Fruit fly (Drosophila melanogaster) whole organism, adult: Measurements from ENCODE around the gene Son.

Source experiments
- CG11617 ChIP-seq: fragments of 200-800 bp; sonication (Bioruptor generic); optimal IDR thresholded peaks from 2 replicates; lab custom pipeline; 2017; ENCODE audit warnings: mild to moderate bottlenecking, missing biosample characterization, missing genetic modification reagents, missing genetic modification characterization
- CG12768 ChIP-seq: fragments of 200-800 bp; sonication (Bioruptor generic); optimal IDR thresholded peaks from 2 replicates; lab custom pipeline; 2017; ENCODE audit warnings: missing biosample characterization, missing genetic modification characterization, mild to moderate bottlenecking, moderate library complexity, missing genetic modification reagents
- CG14711 ChIP-seq: fragments of 200-800 bp; sonication (Bioruptor generic); optimal IDR thresholded peaks from 2 replicates; lab custom pipeline; 2018; ENCODE audit warnings: missing biosample characterization, mild to moderate bottlenecking, missing genetic modification characterization, moderate library complexity
- CG1620 ChIP-seq: fragments of 200-800 bp; sonication (Bioruptor generic); optimal IDR thresholded peaks from 2 replicates; lab custom pipeline; 2016; ENCODE audit warnings: missing biosample characterization, missing genetic modification characterization
- CG33017 ChIP-seq: fragments of 200-800 bp; sonication (Bioruptor generic); optimal IDR thresholded peaks from 2 replicates; lab custom pipeline; 2018; ENCODE audit warnings: missing biosample characterization, mild to moderate bottlenecking, missing genetic modification characterization, moderate library complexity
- CG5204 ChIP-seq: fragments of 200-800 bp; sonication (Bioruptor generic); optimal IDR thresholded peaks from 2 replicates; lab custom pipeline; 2016; ENCODE audit warnings: missing biosample characterization, missing genetic modification characterization
- CG7045 ChIP-seq: fragments of 200-800 bp; sonication (Bioruptor generic); optimal IDR thresholded peaks from 2 replicates; lab custom pipeline; 2017; ENCODE audit warnings: missing biosample characterization, mild to moderate bottlenecking, missing genetic modification characterization
- CG7101 ChIP-seq: fragments of 200-800 bp; sonication (Bioruptor generic); optimal IDR thresholded peaks from 2 replicates; lab custom pipeline; 2018; ENCODE audit warnings: missing biosample characterization, mild to moderate bottlenecking, missing genetic modification characterization, moderate library complexity
- Clk ChIP-seq: fragments of 200-800 bp; sonication (Bioruptor generic); optimal IDR thresholded peaks from 2 replicates; lab custom pipeline; 2017; ENCODE audit warnings: missing biosample characterization, missing genetic modification characterization
- Crg-1 ChIP-seq: fragments of 200-800 bp; sonication (Bioruptor generic); optimal IDR thresholded peaks from 2 replicates; lab custom pipeline; 2016; ENCODE audit warnings: missing biosample characterization, missing genetic modification characterization
- Hr96 ChIP-seq: fragments of 200-800 bp; sonication (Bioruptor generic); optimal IDR thresholded peaks from 2 replicates; lab custom pipeline; 2016; ENCODE audit warnings: missing biosample characterization, missing genetic modification characterization
- Mnt ChIP-seq: fragments of 200-800 bp; sonication (Bioruptor generic); optimal IDR thresholded peaks from 2 replicates; lab custom pipeline; 2016; ENCODE audit warnings: missing biosample characterization, mild to moderate bottlenecking, missing genetic modification characterization
- bab1 ChIP-seq: fragments of 200-800 bp; sonication (Bioruptor generic); optimal IDR thresholded peaks from 3 replicates; lab custom pipeline; 2019; ENCODE audit warnings: missing biosample characterization, mild to moderate bottlenecking, missing genetic modification characterization, moderate library complexity
- cic ChIP-seq: fragments of 200-800 bp; sonication (Bioruptor generic); optimal IDR thresholded peaks from 2 replicates; lab custom pipeline; 2017; ENCODE audit warnings: missing biosample characterization, mild to moderate bottlenecking, missing genetic modification characterization, moderate library complexity
- cnc ChIP-seq, 2 experiments: fragments of >200 bp; optimal IDR thresholded peaks; 2 replicates each; lab custom pipeline; 2017
- kay ChIP-seq: fragments of 200-800 bp; sonication (Bioruptor generic); peaks from one replicate; lab custom pipeline; 2016; ENCODE audit warnings: missing biosample characterization, missing genetic modification characterization, borderline replicate concordance
- ovo ChIP-seq: fragments of 200-800 bp; sonication (Bioruptor generic); optimal IDR thresholded peaks from 2 replicates; lab custom pipeline; 2016; ENCODE audit warnings: missing biosample characterization, missing genetic modification characterization
- pad ChIP-seq: fragments of 200-800 bp; sonication (Bioruptor generic); optimal IDR thresholded peaks from 3 replicates; lab custom pipeline; 2017; ENCODE audit warnings: missing biosample characterization, missing genetic modification characterization, mild to moderate bottlenecking, moderate library complexity, missing genetic modification reagents
- tj ChIP-seq: fragments of 200-800 bp; sonication (Bioruptor generic); optimal IDR thresholded peaks from 3 replicates; lab custom pipeline; 2017; ENCODE audit warnings: missing biosample characterization, mild to moderate bottlenecking, missing genetic modification characterization, moderate library complexity
- toe ChIP-seq: fragments of 200-800 bp; sonication (Bioruptor generic); optimal IDR thresholded peaks from 2 replicates; lab custom pipeline; 2016; ENCODE audit warnings: missing biosample characterization, missing genetic modification characterization

Son gene

DNA sequence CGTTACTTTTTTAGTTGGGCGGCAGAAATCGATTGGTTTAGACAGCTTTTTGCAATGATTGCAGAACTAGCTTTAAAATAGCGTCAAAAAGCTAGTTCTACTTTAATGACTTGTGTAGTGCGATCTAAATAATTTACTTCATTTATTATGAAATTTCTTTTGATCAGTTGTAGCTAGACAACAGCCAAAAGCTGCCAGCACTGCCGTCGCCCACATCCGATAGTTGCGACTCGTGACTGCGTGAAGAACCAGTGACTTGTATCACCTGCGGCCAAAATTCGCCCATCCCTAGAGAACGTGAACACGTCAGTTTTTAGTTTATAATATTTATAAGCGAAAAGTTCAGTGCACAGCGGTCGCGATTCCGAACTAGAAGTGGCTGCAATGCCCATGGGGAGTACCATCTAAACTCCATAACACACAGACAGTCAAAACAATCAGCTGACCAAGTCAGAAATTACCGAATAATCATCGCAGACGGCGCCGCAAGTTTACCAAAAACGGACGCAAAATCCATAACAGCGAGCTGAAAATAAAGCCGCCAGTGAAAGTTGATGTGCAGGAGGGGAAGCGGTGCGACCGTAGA is 8.9 kb downstream of the Son start, which contains the start of gene P58IPK:
TSS of gene P58IPK (plus strand) at position 280 of the 586 bp plus-strand sequence.
- no peak for TF ChIP-seq Crg-1 (GFP tag; lab: Kevin White, UChicago)
- TF ChIP-seq Mnt (GFP tag; lab: Kevin White, UChicago), result peak; percentile 77
- TF ChIP-seq pad, result peak; percentile 51
- no peak for TF ChIP-seq Hr96 (GFP tag; lab: Kevin White, UChicago)
- TF ChIP-seq CG7045 (GFP tag; lab: Kevin White, UChicago), result peak; percentile 10
- TF ChIP-seq CG1620 (GFP tag; lab: Kevin White, UChicago), result peak; percentile 72
- TF ChIP-seq CG7101 (tag; lab: Kevin White, UChicago), result peak; percentile 53
- peak; percentile 31 for TF ChIP-seq Clk (GFP tag; lab: Kevin White, UChicago)
- TF ChIP-seq toe (GFP tag; lab: Kevin White, UChicago), result peak; percentile 86
- peak; percentile 45 for TF ChIP-seq CG11617 (GFP tag; lab: Kevin White, UChicago)
- TF ChIP-seq tj (GFP tag; lab: Kevin White, UChicago), result peak; percentile 41
- no peak for TF ChIP-seq kay (GFP tag; lab: Kevin White, UChicago)
- peak; percentile 45 for TF ChIP-seq bab1
- TF ChIP-seq ovo (GFP tag; lab: Kevin White, UChicago), result no peak
- TF ChIP-seq CG14711 (tag; lab: Kevin White, UChicago), result peak; percentile 49
- no peak for TF ChIP-seq CG5204
- peak; percentile 14 for TF ChIP-seq CG12768
- peak; percentile 46 for TF ChIP-seq cic (GFP tag; lab: Kevin White, UChicago)
- TF ChIP-seq cnc (optimal IDR thresholded peaks at IDR 0.05; lab: Kevin White, UChicago), result no peak
- TF ChIP-seq CG33017 (tag; lab: Kevin White, UChicago), result peak; percentile 15

DNA sequence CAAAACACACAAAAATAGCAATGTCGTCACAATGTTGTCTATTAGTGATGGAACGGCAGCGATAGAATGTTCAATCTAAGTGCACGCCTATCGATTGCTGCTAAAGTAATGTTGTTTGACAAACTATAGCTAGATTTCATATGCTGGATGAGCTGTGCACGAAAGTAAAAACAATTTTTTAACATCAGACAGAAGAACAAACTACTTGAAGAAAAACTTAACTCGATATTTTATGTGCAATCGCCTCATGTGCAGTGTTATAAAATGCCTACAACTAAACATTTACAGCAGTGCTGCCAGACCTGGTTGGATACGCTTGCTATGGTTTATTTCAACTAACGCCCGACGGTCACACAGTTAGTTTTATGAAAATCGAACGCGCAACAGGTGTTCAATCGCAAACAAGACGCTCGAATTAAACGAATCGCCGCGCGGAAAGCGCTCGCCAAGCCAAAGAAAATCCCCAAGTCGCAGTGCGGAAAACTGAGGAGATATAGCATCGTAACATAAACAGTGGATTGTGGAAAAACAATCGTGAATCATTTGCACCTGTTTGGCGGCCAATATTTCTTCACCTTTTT is 13.2 kb downstream of the Son start, which contains the start of the genes bocks and CG8312:
TSS of gene bocks (minus strand) at position 51 of the 581 bp plus-strand sequence.
TSS of gene CG8312 (plus strand) at position 358 of the 581 bp plus-strand sequence.
- peak; percentile 41 for TF ChIP-seq CG33017 (tag; lab: Kevin White, UChicago)
- no peak for TF ChIP-seq CG5204
- peak; percentile 59 for TF ChIP-seq tj (GFP tag; lab: Kevin White, UChicago)
- peak; percentile 61 for TF ChIP-seq pad
- TF ChIP-seq bab1, result peak; percentile 83
- TF ChIP-seq CG1620 (GFP tag; lab: Kevin White, UChicago), result peak; percentile 67
- TF ChIP-seq kay (GFP tag; lab: Kevin White, UChicago), result no peak
- TF ChIP-seq cic (GFP tag; lab: Kevin White, UChicago), result peak; percentile 62
- TF ChIP-seq CG7045 (GFP tag; lab: Kevin White, UChicago), result peak; percentile 39
- TF ChIP-seq toe (GFP tag; lab: Kevin White, UChicago), result peak; percentile 59
- TF ChIP-seq CG12768, result peak; percentile 55
- peak; percentile 82 for TF ChIP-seq Mnt (GFP tag; lab: Kevin White, UChicago)
- TF ChIP-seq Hr96 (GFP tag; lab: Kevin White, UChicago), result no peak
- TF ChIP-seq CG7101 (tag; lab: Kevin White, UChicago), result peak; percentile 61
- peak; percentile 38 for TF ChIP-seq ovo (GFP tag; lab: Kevin White, UChicago)
- peak; percentile 65 for TF ChIP-seq CG14711 (tag; lab: Kevin White, UChicago)
- TF ChIP-seq Crg-1 (GFP tag; lab: Kevin White, UChicago), result peak; percentile 88
- TF ChIP-seq Clk (GFP tag; lab: Kevin White, UChicago), result peak; percentile 38
- peak; percentile 43 for TF ChIP-seq CG11617 (GFP tag; lab: Kevin White, UChicago)
- TF ChIP-seq cnc (optimal IDR thresholded peaks at IDR 0.05; lab: Kevin White, UChicago), result no peak

DNA sequence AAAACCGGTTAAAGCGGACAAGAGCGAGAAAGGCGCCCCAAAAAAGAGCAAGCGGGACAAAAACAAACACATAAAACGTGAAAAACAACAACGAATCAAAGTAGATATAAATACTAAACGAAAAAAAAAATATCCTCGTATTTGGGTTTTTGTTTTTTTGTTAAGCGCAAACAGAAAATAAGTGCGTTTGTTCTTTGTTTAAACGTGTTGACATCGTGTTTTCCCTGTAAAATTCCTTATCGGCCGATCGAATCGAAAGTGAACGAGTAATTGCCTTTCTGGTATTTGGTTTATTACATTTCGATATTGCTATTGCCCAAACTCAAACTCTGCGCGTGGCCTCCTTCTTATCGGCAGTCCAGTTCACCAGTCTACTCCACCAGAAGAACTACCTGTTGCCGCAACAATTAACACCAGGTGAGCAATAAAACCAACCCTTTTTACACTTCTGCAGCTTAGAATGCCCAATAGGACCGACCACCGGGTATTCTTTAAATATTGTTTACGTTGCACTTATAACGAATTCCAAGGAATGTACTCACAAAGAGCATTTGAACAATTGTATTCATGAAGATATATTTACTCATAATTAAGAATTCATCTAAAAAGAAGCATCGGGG is 14.0 kb downstream of the Son start:
- TF ChIP-seq Hr96 (GFP tag; lab: Kevin White, UChicago), result no peak

DNA sequence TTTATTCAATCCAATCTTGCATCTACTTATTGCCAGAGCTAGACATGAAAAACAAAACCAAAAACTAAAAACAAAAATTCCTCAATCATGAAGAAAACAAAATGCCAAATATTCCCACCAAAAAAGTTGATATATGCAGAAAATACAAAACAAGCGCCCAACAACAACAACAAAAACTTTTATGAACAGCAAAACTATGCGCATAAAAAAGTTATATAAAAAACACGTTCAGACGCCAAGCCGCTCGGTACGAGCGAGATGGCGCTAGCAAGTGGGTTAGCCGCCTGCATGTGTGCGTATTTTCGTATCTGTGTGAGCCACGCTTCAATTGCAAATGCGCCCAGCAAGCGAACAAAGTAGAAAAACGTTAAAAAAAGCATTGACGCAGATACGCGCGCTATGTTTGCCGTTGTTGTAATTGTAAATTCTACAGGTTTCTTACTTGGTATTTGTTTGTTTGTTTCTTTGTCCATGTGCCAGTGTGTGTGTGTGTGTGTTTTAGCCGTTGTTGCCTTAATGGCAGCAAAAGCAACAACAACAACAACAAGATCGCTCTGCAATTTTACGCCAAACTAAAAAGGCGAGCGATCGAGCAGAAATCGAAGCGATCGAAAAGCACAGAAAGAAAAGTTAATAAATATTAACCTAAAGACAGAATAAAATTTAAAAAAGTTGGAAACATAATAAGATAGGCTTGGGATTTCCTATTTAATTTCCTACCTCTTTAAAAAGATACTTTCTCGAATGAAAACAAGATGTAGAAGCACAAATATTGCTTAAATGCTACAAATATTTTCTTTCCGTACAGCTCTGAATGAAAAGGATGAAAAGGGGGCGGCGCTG is 15.8 kb downstream of the Son start:
- TF ChIP-seq ovo (GFP tag; lab: Kevin White, UChicago) (peak; percentile 5), Clk (GFP tag; lab: Kevin White, UChicago) (no peak), bab1 (no peak), Mnt (GFP tag; lab: Kevin White, UChicago) (peak; percentile 1), CG7045 (GFP tag; lab: Kevin White, UChicago) (no peak), cnc (optimal IDR thresholded peaks at IDR 0.05; lab: Kevin White, UChicago) (no peak), CG33017 (tag; lab: Kevin White, UChicago) (no peak), tj (GFP tag; lab: Kevin White, UChicago) (peak; percentile 91)

DNA sequence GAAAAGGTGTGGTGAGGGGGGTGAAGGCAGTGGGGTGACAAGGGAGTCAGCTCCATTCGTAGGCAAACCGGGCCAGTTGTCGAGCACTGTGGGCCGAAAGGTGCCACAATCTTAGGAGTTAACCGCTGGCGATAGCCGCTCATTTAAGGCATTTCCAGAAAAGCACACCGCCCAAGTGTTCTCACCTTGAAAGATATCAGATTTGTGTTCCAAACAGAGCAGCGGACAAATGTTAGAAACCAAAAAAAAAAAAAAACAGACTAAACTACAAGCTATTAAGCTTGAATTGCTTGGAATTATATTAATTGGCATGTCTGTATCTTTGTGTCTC is 16.4 kb downstream of the Son start:
- TF ChIP-seq CG12768 (no peak), CG5204 (no peak), Mnt (GFP tag; lab: Kevin White, UChicago) (no peak), tj (GFP tag; lab: Kevin White, UChicago) (no peak), Hr96 (GFP tag; lab: Kevin White, UChicago) (no peak), CG7101 (tag; lab: Kevin White, UChicago) (no peak)
